Worm (Caenorhabditis elegans): Measurements from ENCODE around the gene abhd-3.2.

Gene abhd-3.2

DNA sequence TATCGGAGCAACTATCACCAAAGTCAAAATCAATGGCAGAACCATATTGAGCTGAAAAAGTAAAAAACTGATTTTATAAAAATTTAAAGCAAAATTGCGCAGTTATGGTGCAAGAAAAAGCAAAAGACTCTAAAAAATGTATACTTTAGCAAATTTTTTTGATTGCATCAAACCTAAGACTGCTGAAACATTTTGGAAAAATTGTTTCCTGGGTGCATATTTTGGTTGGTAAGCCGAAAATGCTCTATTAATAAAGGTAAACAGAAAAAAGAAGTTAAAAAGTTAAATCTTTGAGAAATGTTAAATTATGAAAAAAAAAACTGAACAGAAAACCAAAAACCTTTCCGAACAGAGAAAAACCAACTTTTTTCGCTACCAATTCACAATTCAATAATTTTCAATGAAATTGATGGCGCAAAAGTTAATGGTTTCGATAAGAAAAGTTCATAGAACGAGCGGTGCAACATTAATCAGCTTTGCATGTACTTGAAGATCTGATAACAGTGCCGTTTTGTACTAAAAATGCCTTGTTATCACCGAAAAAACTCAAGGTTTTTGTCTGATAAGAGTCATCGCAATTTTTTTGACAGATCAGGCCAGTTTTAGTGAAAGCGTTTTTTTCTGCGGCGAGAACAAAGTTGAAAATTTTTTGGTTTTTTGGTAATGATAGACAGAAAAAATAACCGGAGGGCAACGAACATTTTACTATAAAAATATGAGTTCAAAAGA is at the start of gene abhd-3.2:
Gene abhd-3.2, minus strand, starts transcription at position 51 of the 729 bp plus-strand sequence.
- TF ChIP-seq dao-5 (tag; optimal IDR thresholded peaks at IDR 0.05) = no peak
- no peak for TF ChIP-seq him-1 (tag; optimal IDR thresholded peaks at IDR 0.05)
- TF ChIP-seq W03F9.2 (tag; optimal IDR thresholded peaks at IDR 0.05) = no peak

DNA sequence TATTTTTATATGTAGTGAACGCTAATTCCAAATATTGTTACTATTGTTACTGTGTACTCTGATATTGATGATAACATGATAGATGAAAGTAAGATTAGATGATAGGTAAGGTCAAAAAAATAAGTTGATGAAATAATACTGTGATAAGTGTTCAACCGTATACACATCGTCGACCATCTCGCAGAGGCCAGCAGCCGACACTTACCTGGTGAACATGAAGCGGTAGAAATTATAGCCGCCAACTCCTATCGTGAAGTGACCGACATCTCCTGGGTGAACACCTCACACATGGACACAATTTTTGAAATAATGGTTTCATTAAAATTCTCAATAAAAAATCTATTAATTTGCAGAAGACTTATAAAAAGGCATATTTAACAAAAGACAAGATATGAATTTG is 49.6 kb upstream of the abhd-3.2 start:
- TF ChIP-seq him-1 (tag; optimal IDR thresholded peaks at IDR 0.05) (no peak), W03F9.2 (tag; optimal IDR thresholded peaks at IDR 0.05) (no peak), dao-5 (tag; optimal IDR thresholded peaks at IDR 0.05) (no peak)

DNA sequence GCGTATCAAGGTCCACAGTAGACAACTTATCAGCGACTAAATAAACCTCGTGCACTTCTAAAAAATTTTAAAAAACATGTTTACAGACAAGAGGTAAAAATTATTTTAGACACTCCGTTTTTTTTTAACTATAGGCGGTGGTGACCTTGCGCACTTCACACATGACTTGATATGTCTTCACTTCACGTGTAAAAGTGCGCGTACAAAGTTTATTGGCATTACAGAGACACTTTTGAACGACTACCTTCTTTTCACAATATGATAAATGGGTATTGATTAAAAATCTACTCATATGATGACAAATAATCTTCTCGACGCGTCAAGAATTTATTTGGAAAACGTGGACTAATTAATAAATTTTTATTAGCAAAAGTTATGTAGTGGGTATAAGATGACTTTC is 48.9 kb upstream of the abhd-3.2 start:
- TF ChIP-seq him-1 (tag; optimal IDR thresholded peaks at IDR 0.05) = no peak
- no peak for TF ChIP-seq dao-5 (tag; optimal IDR thresholded peaks at IDR 0.05)
- no peak for TF ChIP-seq W03F9.2 (tag; optimal IDR thresholded peaks at IDR 0.05)

DNA sequence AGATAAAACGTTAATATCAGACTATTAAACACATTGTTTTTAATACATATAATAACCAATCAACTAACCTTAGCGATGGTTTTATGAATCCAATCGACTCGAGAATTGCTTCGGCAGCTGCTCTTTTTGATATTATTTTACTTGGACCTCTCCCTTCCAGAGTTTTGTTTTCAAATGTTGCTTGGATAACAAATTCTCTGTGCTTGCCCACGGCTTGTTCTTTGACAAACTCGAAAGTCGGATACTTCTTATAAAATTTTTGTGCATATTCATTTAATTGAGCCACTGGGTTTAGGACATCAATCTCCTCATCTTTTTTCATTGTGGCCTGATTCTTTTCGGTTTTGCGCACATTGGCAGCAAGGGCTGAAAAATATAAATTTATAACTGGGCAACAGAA is 47.2 kb upstream of the abhd-3.2 start, which contains the start of gene F55A4.3:
Gene F55A4.3, minus strand, starts transcription at position 101 of the 400 bp plus-strand sequence.
- TF ChIP-seq him-1 (tag; optimal IDR thresholded peaks at IDR 0.05) = no peak
- TF ChIP-seq W03F9.2 (tag; optimal IDR thresholded peaks at IDR 0.05) = no peak
- TF ChIP-seq dao-5 (tag; optimal IDR thresholded peaks at IDR 0.05) = no peak

- TF ChIP-seq him-1 (tag; optimal IDR thresholded peaks at IDR 0.05) = peak; percentile 23
- TF ChIP-seq dao-5 (tag; optimal IDR thresholded peaks at IDR 0.05) = no peak
- no peak for TF ChIP-seq W03F9.2 (tag; optimal IDR thresholded peaks at IDR 0.05)
Observed at ce11 chrX:1021835-1022311, 44.1 kb upstream of the abhd-3.2 start.

ce11 chrX:1018586-1018985 is 40.8 kb upstream of the abhd-3.2 start:
- TF ChIP-seq dao-5 (tag; optimal IDR thresholded peaks at IDR 0.05) (no peak), W03F9.2 (tag; optimal IDR thresholded peaks at IDR 0.05) (no peak), him-1 (tag; optimal IDR thresholded peaks at IDR 0.05) (peak; percentile 56)

ce11 chrX:1017456-1017855 is 39.6 kb upstream of the abhd-3.2 start, which contains the start of the genes F55A4.13 and nlf-1:
TSS of gene F55A4.13 (minus strand) at chrX:1017556.
TSS of gene nlf-1 (minus strand) at chrX:1017567.
- TF ChIP-seq dao-5 (tag; optimal IDR thresholded peaks at IDR 0.05) (no peak), him-1 (tag; optimal IDR thresholded peaks at IDR 0.05) (no peak), W03F9.2 (tag; optimal IDR thresholded peaks at IDR 0.05) (no peak)

DNA sequence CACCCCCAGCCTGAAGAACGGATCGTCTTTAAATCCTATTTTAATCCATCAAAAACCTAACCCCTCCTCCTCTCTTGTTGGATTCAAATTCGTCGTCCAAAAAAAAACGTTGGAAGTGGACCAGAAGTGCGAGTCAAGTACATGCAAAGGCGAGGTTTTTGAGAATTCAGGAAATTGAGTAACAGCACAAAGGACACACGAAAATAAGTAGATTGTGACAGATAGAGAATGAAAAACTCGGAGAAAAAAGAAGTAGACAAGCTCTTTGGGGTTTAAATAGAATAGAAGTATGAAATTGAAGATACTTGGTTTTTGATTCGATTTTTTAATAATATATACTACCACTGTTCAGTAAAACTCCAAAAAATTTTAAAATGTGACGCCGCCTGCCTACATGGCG is 36.9 kb upstream of the abhd-3.2 start:
- TF ChIP-seq W03F9.2 (tag; optimal IDR thresholded peaks at IDR 0.05) (no peak), dao-5 (tag; optimal IDR thresholded peaks at IDR 0.05) (no peak), him-1 (tag; optimal IDR thresholded peaks at IDR 0.05) (no peak)

- TF ChIP-seq dao-5 (tag; optimal IDR thresholded peaks at IDR 0.05) = no peak
- no peak for TF ChIP-seq W03F9.2 (tag; optimal IDR thresholded peaks at IDR 0.05)
- no peak for TF ChIP-seq him-1 (tag; optimal IDR thresholded peaks at IDR 0.05)
Observed at ce11 chrX:1012385-1012866, 34.6 kb upstream of the abhd-3.2 start.

DNA sequence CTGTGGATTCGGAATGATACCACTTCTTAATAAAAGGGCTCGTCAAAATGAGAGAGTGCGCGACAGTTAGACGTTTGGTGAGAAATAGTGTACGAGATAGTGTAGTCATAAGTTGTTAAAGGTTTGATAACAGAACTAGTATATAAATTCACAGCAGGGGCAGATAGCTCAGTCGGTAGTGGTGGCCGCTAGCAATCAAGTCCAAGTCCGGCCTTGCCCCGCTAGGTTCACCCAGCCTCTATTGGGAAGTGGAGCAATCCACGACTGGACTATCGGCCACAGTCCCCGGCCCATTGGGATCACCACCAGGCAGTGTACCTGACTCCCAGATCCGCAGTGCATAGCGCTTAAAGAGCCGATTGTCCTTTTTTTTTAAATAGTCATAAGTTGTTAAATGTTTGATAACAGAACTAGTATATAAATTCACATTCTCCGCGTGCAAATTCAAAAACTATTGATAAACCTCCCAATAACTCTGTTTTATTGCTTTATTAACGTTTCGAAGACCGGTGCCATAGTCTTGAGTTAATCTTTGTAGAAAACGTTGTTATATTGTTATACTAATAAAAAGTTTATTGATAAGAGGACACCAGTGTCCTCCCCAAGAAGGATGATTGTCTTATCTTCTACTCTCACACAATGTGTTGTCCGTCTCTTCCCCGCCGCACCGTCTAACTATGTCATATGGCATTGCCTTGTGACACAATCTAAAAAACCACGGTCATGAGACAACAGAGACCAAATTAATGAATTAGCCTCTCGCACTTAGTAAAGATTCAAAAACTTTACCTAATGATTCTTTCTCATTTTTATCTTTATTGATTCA is 33.0 kb upstream of the abhd-3.2 start:
- no peak for TF ChIP-seq W03F9.2 (tag; optimal IDR thresholded peaks at IDR 0.05)
- TF ChIP-seq him-1 (tag; optimal IDR thresholded peaks at IDR 0.05) = no peak
- no peak for TF ChIP-seq dao-5 (tag; optimal IDR thresholded peaks at IDR 0.05)

DNA sequence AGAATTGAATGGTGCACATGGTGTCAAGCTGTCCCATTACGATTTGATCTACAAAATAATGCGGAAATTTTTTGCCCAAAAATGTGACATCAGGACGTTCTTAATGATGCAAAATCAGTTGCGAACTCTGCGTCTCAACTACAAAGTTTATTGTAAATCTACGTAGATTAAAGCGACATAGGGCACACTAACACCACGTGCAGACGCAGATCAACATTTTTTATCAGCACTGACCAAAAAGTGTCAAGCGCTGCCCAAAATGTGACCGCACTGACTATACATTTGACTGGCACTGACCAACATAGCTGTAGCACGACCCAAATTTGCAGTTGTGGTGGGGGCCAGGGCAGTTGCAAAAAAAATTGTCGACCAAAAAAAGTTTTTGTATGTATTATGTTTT is 31.7 kb upstream of the abhd-3.2 start:
- TF ChIP-seq him-1 (tag; optimal IDR thresholded peaks at IDR 0.05) = no peak
- TF ChIP-seq W03F9.2 (tag; optimal IDR thresholded peaks at IDR 0.05) = no peak
- TF ChIP-seq dao-5 (tag; optimal IDR thresholded peaks at IDR 0.05) = no peak

DNA sequence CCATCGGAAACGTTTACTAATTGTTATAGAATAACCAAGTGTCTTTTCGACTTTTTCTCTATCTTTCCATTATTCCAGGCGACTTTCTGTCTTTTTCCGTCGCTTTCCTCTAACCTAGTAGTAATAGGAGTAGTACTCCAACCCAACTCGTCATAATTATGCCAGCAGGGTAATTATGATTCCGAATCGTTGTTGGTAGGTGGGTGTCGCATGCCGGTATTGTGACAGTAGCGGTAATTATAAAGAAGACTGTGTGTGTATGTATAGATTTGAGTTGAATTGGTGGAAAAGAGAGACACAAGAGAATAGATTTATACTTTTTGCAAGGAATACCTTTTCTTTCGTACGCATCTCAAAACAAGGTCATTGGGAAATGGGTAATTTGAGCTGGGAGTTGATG is 27.2 kb upstream of the abhd-3.2 start:
- TF ChIP-seq W03F9.2 (tag; optimal IDR thresholded peaks at IDR 0.05) (no peak), him-1 (tag; optimal IDR thresholded peaks at IDR 0.05) (no peak), dao-5 (tag; optimal IDR thresholded peaks at IDR 0.05) (no peak)

ce11 chrX:1004037-1004436 is 26.2 kb upstream of the abhd-3.2 start, which contains the start of gene cutl-21:
TSS of gene cutl-21 (plus strand) at chrX:1004337.
- TF ChIP-seq dao-5 (tag; optimal IDR thresholded peaks at IDR 0.05) (no peak), him-1 (tag; optimal IDR thresholded peaks at IDR 0.05) (no peak), W03F9.2 (tag; optimal IDR thresholded peaks at IDR 0.05) (no peak)

DNA sequence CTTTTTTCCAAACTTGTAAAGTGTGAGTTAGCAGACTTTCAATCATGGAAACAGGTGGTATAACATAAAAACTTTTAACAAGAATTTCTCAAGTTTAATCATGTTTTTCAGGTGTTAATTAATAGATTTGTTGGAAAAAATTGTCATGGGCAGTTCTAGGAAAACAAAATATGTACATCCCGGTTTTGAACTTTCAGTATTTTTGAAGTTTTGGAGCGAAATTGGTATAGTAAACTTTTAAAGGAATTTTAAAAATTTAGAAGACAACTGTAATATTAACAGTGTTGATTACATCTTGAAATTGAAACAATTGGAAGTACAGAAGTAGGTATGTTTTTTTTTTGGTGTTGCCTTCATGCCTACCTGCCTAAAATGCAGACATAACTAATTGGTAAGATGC is 16.9 kb upstream of the abhd-3.2 start:
- TF ChIP-seq W03F9.2 (tag; optimal IDR thresholded peaks at IDR 0.05) = no peak

All from whole organism, L4/young adult.